Fruit fly (Drosophila melanogaster) whole organism: ENCODE measurements around the gene CG34313.

Experiments
- CG8478 ChIP-seq: fragments of >200 bp; optimal IDR thresholded peaks from 2 replicates; lab custom pipeline; 2018; ENCODE audit warnings: inconsistent platforms
- Dll ChIP-seq: fragments of >200 bp; optimal IDR thresholded peaks from 2 replicates; lab custom pipeline; 2017
- EcR ChIP-seq, 2 experiments: fragments of >200 bp; optimal IDR thresholded peaks; 2 replicates each; lab custom pipeline; 2017; ENCODE audit warnings: missing biosample characterization in 2 of 2, missing genetic modification characterization in 2 of 2, missing genetic modification reagents in 2 of 2
- pan ChIP-seq: fragments of >200 bp; optimal IDR thresholded peaks from 2 replicates; lab custom pipeline; 2017
- psq ChIP-seq: fragments of >200 bp; optimal IDR thresholded peaks from 2 replicates; lab custom pipeline; 2017
- usp ChIP-seq: fragments of >200 bp; optimal IDR thresholded peaks from 2 replicates; lab custom pipeline; 2017; ENCODE audit warnings: missing biosample characterization, missing genetic modification characterization, mixed read lengths

Gene CG34313

dm6 chr2L:16852318-16852932 is 26.9 kb upstream of the CG34313 start, which contains the start of gene CG31810:
Gene CG31810 (minus strand): TSS chr2L:16852368.
- TF ChIP-seq pan (lab: Kevin White, UChicago) (no peak), CG8478 (lab: Kevin White, UChicago) (no peak), psq (lab: Kevin White, UChicago) (no peak), EcR (GFP tag; optimal IDR thresholded peaks at IDR 0.05; lab: Kevin White, UChicago) (no peak), Dll (lab: Kevin White, UChicago) (no peak), usp (no peak)

DNA sequence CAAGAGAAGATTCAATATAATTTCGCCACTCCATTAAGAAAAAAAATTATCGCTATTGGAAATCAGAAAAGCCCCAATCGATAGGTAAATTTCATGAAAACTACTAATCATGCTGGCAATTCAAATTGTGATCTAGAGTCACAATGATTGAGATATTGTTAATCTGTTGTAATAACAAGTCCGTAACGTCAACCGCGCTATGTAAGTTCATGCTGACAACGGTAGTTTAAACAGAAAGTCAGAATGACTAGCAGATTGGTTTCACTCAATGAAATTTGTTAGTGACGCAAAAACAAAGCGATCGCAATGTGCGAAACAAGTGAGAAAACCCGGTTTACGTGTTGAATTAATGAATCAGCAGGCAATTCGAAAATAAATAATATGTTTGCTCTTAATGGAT is 22.2 kb upstream of the CG34313 start:
- TF ChIP-seq usp = no peak
- no peak for TF ChIP-seq Dll (lab: Kevin White, UChicago)
- no peak for TF ChIP-seq pan (lab: Kevin White, UChicago)
- TF ChIP-seq CG8478 (lab: Kevin White, UChicago) = no peak
- TF ChIP-seq EcR (GFP tag; optimal IDR thresholded peaks at IDR 0.05; lab: Kevin White, UChicago) = no peak
- no peak for TF ChIP-seq psq (lab: Kevin White, UChicago)

DNA sequence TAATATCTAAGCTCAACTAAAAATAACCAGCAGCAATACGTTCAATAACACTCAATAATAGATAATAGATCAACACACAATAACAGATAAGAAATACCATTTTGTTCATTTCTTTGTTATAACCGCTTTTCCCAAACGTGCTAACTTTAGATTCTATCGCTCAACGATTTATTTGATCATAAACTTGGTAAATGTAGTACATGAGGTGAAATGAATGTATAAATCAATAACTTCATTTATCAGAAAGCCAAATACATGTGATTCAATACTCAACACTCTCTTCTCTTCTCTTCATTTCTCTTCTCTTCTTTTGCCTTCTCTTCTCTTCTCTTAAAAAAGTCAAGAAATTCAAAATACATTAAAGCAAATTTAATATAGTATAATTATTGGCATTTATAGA is 21.7 kb upstream of the CG34313 start:
- TF ChIP-seq usp (no peak), Dll (lab: Kevin White, UChicago) (no peak), pan (lab: Kevin White, UChicago) (no peak), psq (lab: Kevin White, UChicago) (no peak), CG8478 (lab: Kevin White, UChicago) (no peak), EcR (GFP tag; optimal IDR thresholded peaks at IDR 0.05; lab: Kevin White, UChicago) (no peak)

DNA sequence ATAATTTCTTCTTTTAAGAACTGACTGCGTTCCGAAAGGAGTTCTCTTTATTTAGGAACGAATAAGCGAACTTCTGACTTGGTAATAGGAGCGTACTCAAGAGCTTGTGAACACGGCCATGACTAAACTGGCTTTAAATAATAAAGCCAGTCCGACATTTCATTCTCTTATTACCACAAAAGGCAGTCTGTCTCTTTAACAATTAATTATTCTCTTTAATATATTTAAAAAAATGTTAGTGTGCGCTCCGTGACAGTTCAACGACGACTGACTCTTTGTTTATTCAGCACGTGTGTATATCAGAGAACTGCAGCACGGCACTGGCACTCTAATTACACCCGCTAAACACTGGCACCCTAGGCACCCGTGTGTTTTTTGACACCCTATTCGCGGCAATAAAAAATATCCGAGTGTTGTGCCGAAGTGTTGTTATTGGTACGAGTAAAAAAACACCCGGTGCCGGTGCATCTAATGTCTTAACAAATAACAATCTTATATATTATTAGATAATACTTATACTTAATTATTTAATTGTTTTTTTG is 20.8 kb upstream of the CG34313 start, which contains the start of gene CG31809:
CG31809 (minus strand) TSS at position 249 of the 542 bp plus-strand sequence.
- TF ChIP-seq pan (lab: Kevin White, UChicago) (peak; percentile 40), usp (no peak)

- TF ChIP-seq pan (lab: Kevin White, UChicago) (peak; percentile 57), EcR (GFP tag; optimal IDR thresholded peaks at IDR 0.05; lab: Kevin White, UChicago) (no peak)
Measured at dm6 chr2L:16859103-16859502, 20.2 kb upstream of the CG34313 start.

- TF ChIP-seq pan (lab: Kevin White, UChicago) (no peak), psq (lab: Kevin White, UChicago) (no peak), usp (no peak), Dll (lab: Kevin White, UChicago) (no peak), EcR (GFP tag; optimal IDR thresholded peaks at IDR 0.05; lab: Kevin White, UChicago) (no peak), CG8478 (lab: Kevin White, UChicago) (no peak)
Measured at dm6 chr2L:16859566-16859965, 19.8 kb upstream of the CG34313 start.

DNA sequence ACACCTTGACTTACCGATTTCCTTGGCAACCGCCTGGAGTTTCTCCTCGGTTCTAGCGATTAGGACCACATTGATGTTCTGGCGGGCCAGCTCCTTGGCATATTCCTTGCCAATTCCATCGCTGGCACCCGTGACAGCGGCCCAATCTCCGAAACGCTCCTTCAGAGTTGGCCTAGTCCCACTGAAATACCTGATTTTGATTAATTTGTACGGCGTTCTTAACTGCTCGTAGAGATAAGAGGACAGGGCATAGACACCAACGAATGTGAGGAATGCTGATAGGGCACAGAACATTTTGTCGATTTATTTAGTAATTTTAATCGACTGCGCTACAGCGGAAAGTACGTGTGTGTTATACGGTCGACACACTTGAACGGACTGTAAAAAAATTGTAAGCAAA is 18.2 kb upstream of the CG34313 start, which contains the start of gene CG6012:
CG6012 (minus strand) TSS at position 364 of the 400 bp plus-strand sequence.
- TF ChIP-seq EcR (GFP tag; optimal IDR thresholded peaks at IDR 0.05; lab: Kevin White, UChicago) = no peak
- no peak for TF ChIP-seq usp
- TF ChIP-seq psq (lab: Kevin White, UChicago) = no peak
- TF ChIP-seq pan (lab: Kevin White, UChicago) = no peak
- no peak for TF ChIP-seq CG8478 (lab: Kevin White, UChicago)
- no peak for TF ChIP-seq Dll (lab: Kevin White, UChicago)

DNA sequence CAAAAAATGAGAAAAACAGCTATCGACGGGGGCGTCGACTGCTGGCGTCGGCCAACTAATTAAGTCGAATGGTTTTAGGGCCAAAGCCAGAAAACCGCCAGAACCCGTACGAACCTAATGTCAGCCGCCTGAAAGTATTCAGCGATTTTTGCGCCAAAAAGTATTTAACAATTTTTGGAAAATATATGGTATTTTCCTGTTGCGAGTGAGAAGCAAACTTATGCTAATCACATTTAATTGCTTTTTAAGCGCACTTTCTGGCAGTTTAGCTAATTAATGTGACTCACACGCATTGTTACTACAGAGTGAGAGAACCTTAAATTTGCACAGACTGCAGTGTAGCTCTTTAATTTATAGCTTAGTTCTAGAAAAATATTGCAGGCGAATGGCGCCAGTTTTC is 16.8 kb upstream of the CG34313 start:
- TF ChIP-seq psq (lab: Kevin White, UChicago) = no peak
- no peak for TF ChIP-seq usp
- no peak for TF ChIP-seq Dll (lab: Kevin White, UChicago)
- TF ChIP-seq pan (lab: Kevin White, UChicago) = no peak
- no peak for TF ChIP-seq CG8478 (lab: Kevin White, UChicago)
- no peak for TF ChIP-seq EcR (GFP tag; optimal IDR thresholded peaks at IDR 0.05; lab: Kevin White, UChicago)

DNA sequence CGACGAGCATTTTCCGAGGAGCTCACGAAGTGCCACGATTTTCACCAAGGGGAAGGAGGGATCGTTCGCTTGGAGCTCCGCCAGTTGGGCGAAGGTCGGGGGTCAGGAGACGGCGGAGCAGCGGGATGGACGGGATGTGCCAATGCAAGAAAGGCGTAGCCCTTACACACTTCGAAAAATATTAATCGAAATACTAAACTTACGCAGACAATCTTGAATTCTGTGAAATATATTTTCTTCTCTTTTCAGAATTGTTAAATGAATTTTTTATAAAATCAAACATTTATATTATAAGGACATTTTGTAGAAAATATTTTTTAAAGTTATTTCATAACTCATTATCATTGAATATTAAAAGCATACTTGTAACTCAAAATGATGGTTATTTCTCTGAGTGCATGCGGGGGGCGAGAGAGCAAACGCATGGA is 10.4 kb upstream of the CG34313 start:
- no peak for TF ChIP-seq CG8478 (lab: Kevin White, UChicago)
- no peak for TF ChIP-seq psq (lab: Kevin White, UChicago)
- no peak for TF ChIP-seq EcR (GFP tag; optimal IDR thresholded peaks at IDR 0.05; lab: Kevin White, UChicago)
- no peak for TF ChIP-seq Dll (lab: Kevin White, UChicago)
- TF ChIP-seq usp = no peak
- no peak for TF ChIP-seq pan (lab: Kevin White, UChicago)

dm6 chr2L:16874924-16875323 is 4.4 kb upstream of the CG34313 start:
- no peak for TF ChIP-seq EcR (GFP tag; optimal IDR thresholded peaks at IDR 0.05; lab: Kevin White, UChicago)
- TF ChIP-seq CG8478 (lab: Kevin White, UChicago) = no peak
- no peak for TF ChIP-seq Dll (lab: Kevin White, UChicago)
- no peak for TF ChIP-seq usp
- no peak for TF ChIP-seq pan (lab: Kevin White, UChicago)
- TF ChIP-seq psq (lab: Kevin White, UChicago) = no peak

- TF ChIP-seq pan (lab: Kevin White, UChicago) (no peak), Dll (lab: Kevin White, UChicago) (no peak), psq (lab: Kevin White, UChicago) (no peak), usp (no peak), EcR (GFP tag; optimal IDR thresholded peaks at IDR 0.05; lab: Kevin White, UChicago) (no peak), CG8478 (lab: Kevin White, UChicago) (no peak)
Measured at dm6 chr2L:16876555-16876954, 2.8 kb upstream of the CG34313 start.

DNA sequence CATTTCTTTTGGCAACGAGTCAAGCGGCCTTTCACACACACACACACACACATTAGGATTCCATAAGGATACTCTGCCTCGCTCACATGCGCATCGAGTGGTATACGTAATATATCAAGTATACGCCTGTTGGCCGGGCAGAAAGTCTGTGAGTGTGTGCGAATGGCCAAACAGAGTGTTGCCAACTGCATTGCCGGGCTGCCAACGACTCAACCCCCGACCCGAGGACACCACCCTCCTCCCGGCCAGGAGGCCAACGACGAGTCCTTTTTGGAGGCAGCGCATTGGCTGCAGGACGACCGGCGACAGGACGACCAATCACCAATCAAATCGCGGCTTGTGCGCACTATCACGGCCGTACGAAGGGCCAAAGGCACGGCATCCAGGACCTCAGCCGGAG is 1.6 kb upstream of the CG34313 start:
- TF ChIP-seq usp (no peak), CG8478 (lab: Kevin White, UChicago) (no peak), EcR (GFP tag; optimal IDR thresholded peaks at IDR 0.05; lab: Kevin White, UChicago) (no peak), Dll (lab: Kevin White, UChicago) (no peak), psq (lab: Kevin White, UChicago) (no peak), pan (lab: Kevin White, UChicago) (no peak)
